Worm (Caenorhabditis elegans): Measurements from ENCODE around the gene srx-63.

DNA sequence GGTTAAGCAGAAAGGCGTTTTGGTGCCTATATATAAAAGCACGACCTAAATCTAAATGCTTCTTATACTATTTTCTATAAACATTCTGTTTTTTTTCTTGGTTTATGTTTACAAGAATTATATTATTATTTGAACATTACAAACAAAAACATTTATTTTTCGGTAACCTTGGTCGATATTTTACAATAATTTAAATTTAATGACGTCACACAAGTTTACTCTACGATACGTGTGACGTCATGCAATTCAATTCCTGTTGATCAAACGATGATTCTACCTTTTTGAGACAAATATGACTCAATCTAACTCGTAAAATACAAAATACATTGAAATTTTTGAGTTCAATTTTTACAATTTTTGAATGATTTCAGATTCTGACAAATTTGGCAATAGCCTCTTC, 35.4 kb upstream of the srx-63 start:
- TF ChIP-seq lin-13 (GFP tag; optimal IDR thresholded peaks at IDR 0.05) = no peak
- no peak for TF ChIP-seq mxl-2 (GFP tag; conservative IDR thresholded peaks at IDR 0.05)
